Fruit fly (Drosophila melanogaster): ENCODE data around the gene CG14367.

dm6 chr3R:13686371-13687211 is 7.3 kb upstream of the CG14367 start, which contains the start of gene omd:
- TF ChIP-seq EcR (GFP tag; optimal IDR thresholded peaks at IDR 0.05): no peak
- peak; percentile 12 for TF ChIP-seq CG34367 (tag; optimal IDR thresholded peaks at IDR 0.05)
- TF ChIP-seq rn (GFP tag; IDR thresholded peaks at IDR 0.05): no peak
- TF ChIP-seq CG8159 (tag; optimal IDR thresholded peaks at IDR 0.05): no peak
- TF ChIP-seq CG8301 (tag; optimal IDR thresholded peaks at IDR 0.05): no peak
- no peak for TF ChIP-seq gl (tag; optimal IDR thresholded peaks at IDR 0.05)
- peak; percentile 59; the same call in 1 of the 3 replicates for TF ChIP-seq CG4496 (GFP tag; IDR thresholded peaks at IDR 0.05)

Data from whole organism, pupa.